Fruit fly (Drosophila melanogaster) whole organism, pupa: ENCODE results near the gene csw.

Experiments used
- CG13204 ChIP-seq: fragments of 200-800 bp; sonication (Bioruptor generic); optimal IDR thresholded peaks from 2 replicates; lab custom pipeline; 2018; ENCODE audit warnings: missing biosample characterization, mild to moderate bottlenecking, missing genetic modification characterization, moderate library complexity
- Pif1A ChIP-seq: fragments of 200-800 bp; sonication (Bioruptor generic); optimal IDR thresholded peaks from 3 replicates; lab custom pipeline; 2016; ENCODE audit warnings: missing biosample characterization, missing genetic modification characterization
- fd96Ca ChIP-seq: fragments of 200-800 bp; sonication (Bioruptor generic); IDR thresholded peaks from 3 replicates; pipeline ENCODE4 v1.3.6; 2022; ENCODE audit warnings: missing biosample characterization, missing genetic modification characterization

- no peak for TF ChIP-seq Pif1A
- no peak for TF ChIP-seq fd96Ca (GFP tag; lab: Robert Waterston, UW)
- no peak for TF ChIP-seq CG13204 (GFP tag; lab: Kevin White, UChicago)
These were observed 53.4 kb downstream of the csw start for dm6 chrX:2147475-2147874.
